Worm (Caenorhabditis elegans) whole organism, young adult: ENCODE measurements around the gene EGAP1.5.

Source experiments
- C06A6.2 ChIP-seq: fragments of 200-800 bp; sonication (Bioruptor generic); conservative IDR thresholded peaks from 2 replicates; pipeline ENCODE4 v1.3.6; 2022; ENCODE audit warnings: missing genetic modification characterization, missing compliant biosample characterization
- ama-1 ChIP-seq, 3 experiments: fragments of 150-350 bp in 1 of 3; sonication (generic microtip) in 2 of 3; optimal IDR thresholded peaks; 2 replicates each; lab custom pipeline; 2014 to 2018; ENCODE audit warnings: missing biosample characterization in 2 of 3, missing genetic modification characterization in 2 of 3, missing genetic modification reagents in 2 of 3
- ceh-58 ChIP-seq: fragments of 200-800 bp; sonication (Bioruptor generic); IDR thresholded peaks from 2 replicates; pipeline ENCODE4 v1.3.6; 2022; ENCODE audit warnings: missing genetic modification characterization, missing compliant biosample characterization
- dpff-1 ChIP-seq: sonication (generic microtip); optimal IDR thresholded peaks from 2 replicates; lab custom pipeline; 2017; ENCODE audit warnings: mild to moderate bottlenecking, missing genetic modification characterization, missing compliant biosample characterization
- hsf-1 ChIP-seq: fragments of 200-800 bp; sonication (Bioruptor generic); IDR thresholded peaks from 2 replicates; pipeline ENCODE4 v1.3.6; 2022; ENCODE audit warnings: missing genetic modification reagents, missing genetic modification characterization, missing compliant biosample characterization
- nhr-90 ChIP-seq: sonication (generic microtip); optimal IDR thresholded peaks from 2 replicates; lab custom pipeline; 2016; ENCODE audit warnings: missing genotype, mild to moderate bottlenecking, missing genetic modification characterization, missing compliant biosample characterization

ce11 chrIII:5892909-5893308 is 38.6 kb upstream of the EGAP1.5 start:
- TF ChIP-seq dpff-1 (tag; lab: Kevin White, UChicago) (no peak), ceh-58 (GFP tag; lab: Robert Waterston, UW) (no peak), ama-1 (optimal IDR thresholded peaks at IDR 0.05; lab: Kevin White, UChicago) (no peak), ama-1 (GFP tag; optimal IDR thresholded peaks at IDR 0.05; lab: Kevin White, UChicago) (no peak), hsf-1 (no peak), C06A6.2 (no peak), nhr-90 (tag; lab: Kevin White, UChicago) (no peak)
